ENCODE assay signal across 3 fruit fly cellular contexts in genomic region chrX:2032160-2032801, dm6.
TF ChIP-seq lines count a peak whose summit lies in the region.

No protein-coding gene starts in this region.

- TF ChIP-seq CTCF in whole organism, embryonic (GFP tag; optimal IDR thresholded peaks at IDR 0.05; lab: Kevin White, UChicago): no peak

TF ChIP-seq in whole organism, embryonic, 481 proteins besides CTCF, POLR2A, EP300 and RAD21:
- TF ChIP-seq CrebB (tag; optimal IDR thresholded peaks at IDR 0.05; lab: Kevin White, UChicago) (no peak), esg (GFP tag; conservative IDR thresholded peaks at IDR 0.05; lab: Robert Waterston, UW) (no peak), sens (GFP tag; lab: Kevin White, UChicago) (peak; percentile 59), Gug (GFP tag; IDR thresholded peaks at IDR 0.05; lab: Robert Waterston, UW) (no peak), ken (GFP tag; IDR thresholded peaks at IDR 0.05; lab: Robert Waterston, UW) (no peak), CG8290 (GFP tag; optimal IDR thresholded peaks at IDR 0.05; lab: Kevin White, UChicago) (peak; percentile 32), CG8290 (tag; optimal IDR thresholded peaks at IDR 0.05; lab: Kevin White, UChicago) (no peak), btn (GFP tag; optimal IDR thresholded peaks at IDR 0.05; lab: Kevin White, UChicago) (no peak), Ssrp (tag; optimal IDR thresholded peaks at IDR 0.05; lab: Kevin White, UChicago) (peak; percentile 14), chinmo (GFP tag; IDR thresholded peaks at IDR 0.05; lab: Robert Waterston, UW; ENCODE audit: partially characterized antibody) (no peak), Oaz (GFP tag; IDR thresholded peaks at IDR 0.05; lab: Robert Waterston, UW) (no peak), CG14860 (GFP tag; IDR thresholded peaks at IDR 0.05; lab: Robert Waterston, UW; ENCODE audit: partially characterized antibody) (no peak), Hand (GFP tag; optimal IDR thresholded peaks at IDR 0.05; lab: Kevin White, UChicago) (no peak), chif (GFP tag; optimal IDR thresholded peaks at IDR 0.05; lab: Kevin White, UChicago) (no peak), sima (GFP tag; optimal IDR thresholded peaks at IDR 0.05; lab: Kevin White, UChicago) (no peak), p53 (GFP tag; optimal IDR thresholded peaks at IDR 0.05; lab: Kevin White, UChicago) (no peak), Sry-β (GFP tag; optimal IDR thresholded peaks at IDR 0.05; lab: Kevin White, UChicago) (peak; percentile 80), CG14441 (GFP tag; IDR thresholded peaks at IDR 0.05; lab: Robert Waterston, UW) (no peak), sc (optimal IDR thresholded peaks at IDR 0.05; lab: Kevin White, UChicago) (no peak), sc (GFP tag; optimal IDR thresholded peaks at IDR 0.05; lab: Kevin White, UChicago) (no peak), az2 (GFP tag; optimal IDR thresholded peaks at IDR 0.05; lab: Kevin White, UChicago) (no peak)
TF ChIP-seq in whole organism, embryonic: peak in this region for 4.

TF ChIP-seq in whole organism, prepupa, 60 proteins besides CTCF, POLR2A, EP300 and RAD21:
- TF ChIP-seq vri (GFP tag; optimal IDR thresholded peaks at IDR 0.05; lab: Kevin White, UChicago): no peak
- no peak for TF ChIP-seq cyc (GFP tag; optimal IDR thresholded peaks at IDR 0.05; lab: Kevin White, UChicago)
- no peak for TF ChIP-seq lz (GFP tag; optimal IDR thresholded peaks at IDR 0.05; lab: Kevin White, UChicago)
- TF ChIP-seq svp (GFP tag; lab: Kevin White, UChicago): no peak
- TF ChIP-seq dac (GFP tag; optimal IDR thresholded peaks at IDR 0.05; lab: Kevin White, UChicago): no peak
- TF ChIP-seq CG15336 (GFP tag; IDR thresholded peaks at IDR 0.05; lab: Robert Waterston, UW): no peak
- no peak for TF ChIP-seq Ets21C (GFP tag; optimal IDR thresholded peaks at IDR 0.05; lab: Kevin White, UChicago)
- TF ChIP-seq CG1621 (tag; optimal IDR thresholded peaks at IDR 0.05; lab: Kevin White, UChicago): no peak
- TF ChIP-seq Blimp-1 (GFP tag; optimal IDR thresholded peaks at IDR 0.05; lab: Kevin White, UChicago): no peak
- peak; percentile 11 for TF ChIP-seq CG6276 (GFP tag; optimal IDR thresholded peaks at IDR 0.05; lab: Kevin White, UChicago)
- TF ChIP-seq Met (GFP tag; optimal IDR thresholded peaks at IDR 0.05; lab: Kevin White, UChicago): no peak
- TF ChIP-seq CG4318 (GFP tag; optimal IDR thresholded peaks at IDR 0.05; lab: Kevin White, UChicago): no peak
- no peak for TF ChIP-seq CG6854 (GFP tag; optimal IDR thresholded peaks at IDR 0.05; lab: Kevin White, UChicago)
- peak; percentile 41 for TF ChIP-seq Eip78C (GFP tag; lab: Kevin White, UChicago)
- TF ChIP-seq Sox102F (GFP tag; optimal IDR thresholded peaks at IDR 0.05; lab: Kevin White, UChicago): no peak
- no peak for TF ChIP-seq topi (GFP tag; optimal IDR thresholded peaks at IDR 0.05; lab: Kevin White, UChicago)
- peak; percentile 54 for TF ChIP-seq CG32006 (GFP tag; optimal IDR thresholded peaks at IDR 0.05; lab: Kevin White, UChicago)
- TF ChIP-seq Sox14 (GFP tag; optimal IDR thresholded peaks at IDR 0.05; lab: Kevin White, UChicago): no peak
- no peak for TF ChIP-seq pdm3 (GFP tag; optimal IDR thresholded peaks at IDR 0.05; lab: Kevin White, UChicago)

TF ChIP-seq in whole organism, pupa, 21 proteins besides CTCF, POLR2A, EP300 and RAD21:
- no peak for TF ChIP-seq CG17806 (tag; optimal IDR thresholded peaks at IDR 0.05; lab: Kevin White, UChicago)
- peak; percentile 35 for TF ChIP-seq CG8301 (tag; optimal IDR thresholded peaks at IDR 0.05; lab: Kevin White, UChicago)
- TF ChIP-seq CG14655 (GFP tag; optimal IDR thresholded peaks at IDR 0.05; lab: Kevin White, UChicago): peak; percentile 6
- peak; percentile 61 for TF ChIP-seq EcR (GFP tag; optimal IDR thresholded peaks at IDR 0.05; lab: Kevin White, UChicago)
